Worm (Caenorhabditis elegans) whole organism, L4 larva: ENCODE measurements around the gene metl-6.

Experiments
- ZK337.2 ChIP-seq: fragments of 200-800 bp; sonication (Bioruptor generic); IDR thresholded peaks from 2 replicates; pipeline ENCODE4 v1.3.6; 2022; ENCODE audit warnings: missing genetic modification reagents, missing genetic modification characterization, missing compliant biosample characterization
- ama-1 ChIP-seq: fragments of 150-350 bp; optimal IDR thresholded peaks from 2 replicates; lab custom pipeline; 2014; ENCODE audit warnings: inconsistent platforms, mixed read lengths
- ces-1 ChIP-seq: fragments of 150-350 bp; sonication (generic microtip); optimal IDR thresholded peaks from 4 replicates; lab custom pipeline; 2014; ENCODE audit warnings: missing biosample characterization, missing genetic modification reagents, missing genetic modification characterization
- cey-2 ChIP-seq: sonication (generic microtip); optimal IDR thresholded peaks from 3 replicates; lab custom pipeline; 2017; ENCODE audit warnings: missing genetic modification characterization, mild to moderate bottlenecking, missing compliant biosample characterization, antibody characterized with exemption, borderline replicate concordance; ENCODE audit not compliant: insufficient read depth
- dmd-9 ChIP-seq: fragments of 200-800 bp; sonication (Bioruptor generic); IDR thresholded peaks from 2 replicates; pipeline ENCODE4 v1.3.6; 2022; ENCODE audit warnings: missing genetic modification reagents, missing genetic modification characterization, missing compliant biosample characterization
- egl-27 ChIP-seq: sonication (generic microtip); optimal IDR thresholded peaks from 3 replicates; lab custom pipeline; 2017; ENCODE audit warnings: missing biosample characterization, missing genetic modification reagents, missing genetic modification characterization
- jun-1 ChIP-seq: fragments of 150-350 bp; optimal IDR thresholded peaks from 2 replicates; lab custom pipeline; 2014; ENCODE audit warnings: missing biosample characterization, missing genetic modification reagents, missing genetic modification characterization
- unc-62 ChIP-seq, 3 experiments: fragments of 150-350 bp in 1 of 3; sonication (generic microtip); optimal IDR thresholded peaks in 2 of 3; peaks in 1 of 3; 1 replicate in 1 of 3; 2 replicates in 2 of 3; lab custom pipeline; 2014 to 2017; ENCODE audit warnings: missing biosample characterization in 3 of 3, missing genetic modification characterization in 3 of 3, missing genetic modification reagents in 3 of 3, missing genotype in 1 of 3
- zfp-3 ChIP-seq: fragments of 200-800 bp; sonication (Bioruptor generic); conservative IDR thresholded peaks from 2 replicates; pipeline ENCODE4 v1.3.6; 2022; ENCODE audit warnings: missing genetic modification reagents, missing genetic modification characterization, missing compliant biosample characterization

ce11 chrIII:3875608-3876007 is 45.9 kb downstream of the metl-6 start:
- no peak for TF ChIP-seq dmd-9 (GFP tag; lab: Robert Waterston, UW)
- no peak for TF ChIP-seq egl-27 (tag; lab: Kevin White, UChicago)
- TF ChIP-seq ZK337.2 (GFP tag; lab: Robert Waterston, UW) = no peak
- no peak for TF ChIP-seq zfp-3 (GFP tag; lab: Robert Waterston, UW)
- no peak for TF ChIP-seq ama-1 (lab: Kevin White, UChicago)
- peak; percentile 45 for TF ChIP-seq cey-2 (tag; lab: Kevin White, UChicago)
- no peak for TF ChIP-seq ces-1 (GFP tag; lab: Kevin White, UChicago)
- peak in 1 of 2 experiments; percentile 57 for TF ChIP-seq unc-62 (GFP tag; optimal IDR thresholded peaks at IDR 0.05 in 1 of 2; lab: Kevin White, UChicago)
- TF ChIP-seq unc-62 (tag; optimal IDR thresholded peaks at IDR 0.05; lab: Kevin White, UChicago) = no peak
- no peak for TF ChIP-seq jun-1 (tag; lab: Kevin White, UChicago)
